Worm (Caenorhabditis elegans): ENCODE measurements around the gene Y53F4B.18.
"Not testable (repeated sequence)": the region's sequence is repeated elsewhere in the genome, so short reads cannot be mapped to it uniquely, and the experiment has no call there.

The Y53F4B.18 gene

ce11 chrII:15042783-15043182, 28.7 kb downstream of the Y53F4B.18 start:
- TF ChIP-seq isw-1 (GFP tag; IDR thresholded peaks at IDR 0.05) (peak; percentile 30; the same call in 1 of the 2 replicates), lin-14 (GFP tag; optimal IDR thresholded peaks at IDR 0.05) (peak; percentile 42), nhr-19 (GFP tag; conservative IDR thresholded peaks at IDR 0.05) (peak; percentile 49), nhr-47 (tag; optimal IDR thresholded peaks at IDR 0.05) (peak; percentile 43), unc-86 (tag; optimal IDR thresholded peaks at IDR 0.05) (peak; percentile 17), fkh-8 (tag; optimal IDR thresholded peaks at IDR 0.05) (peak; percentile 10), efl-1 (optimal IDR thresholded peaks at IDR 0.05) (peak in 1 of 2 experiments; percentile 20), ama-1 (optimal IDR thresholded peaks at IDR 0.05) (peak; percentile 40), ceh-88 (GFP tag; IDR thresholded peaks at IDR 0.05) (peak; percentile 15; the same call in 1 of the 2 replicates), snu-23 (GFP tag; optimal IDR thresholded peaks at IDR 0.05) (peak; percentile 6), nhr-71 (tag; optimal IDR thresholded peaks at IDR 0.05) (peak; percentile 42)
- not testable (repeated sequence) for TF ChIP-seq efl-1 (GFP tag; optimal IDR thresholded peaks at IDR 0.05 in 1 of 2)

- no peak for TF ChIP-seq hpl-2 (GFP tag; optimal IDR thresholded peaks at IDR 0.05)
- TF ChIP-seq nhr-85 (tag) = peak; percentile 59
Observed at ce11 chrII:15042310-15042709, 29.2 kb downstream of the Y53F4B.18 start.

ce11 chrII:15039104-15039503, 32.4 kb downstream of the Y53F4B.18 start, which contains the start of gene trip-4:
trip-4 (plus strand) TSS chrII:15039404.
- TF ChIP-seq F16B12.6 (tag; optimal IDR thresholded peaks at IDR 0.05) (no peak), efl-1 (optimal IDR thresholded peaks at IDR 0.05) (no peak), efl-1 (GFP tag; optimal IDR thresholded peaks at IDR 0.05 in 1 of 2) (peak in 1 of 2 experiments; percentile 36)

ce11 chrII:15037782-15038181, 33.7 kb downstream of the Y53F4B.18 start, which contains the start of gene Y53F4B.14:
Y53F4B.14 (plus strand) TSS chrII:15037991.
- TF ChIP-seq fkh-8 (tag; optimal IDR thresholded peaks at IDR 0.05) (no peak), lsy-2 (tag; optimal IDR thresholded peaks at IDR 0.05) (peak in 1 of 2 experiments; percentile 7), skn-1 (tag; optimal IDR thresholded peaks at IDR 0.05) (peak; percentile 11)

ce11 chrII:15026389-15026788, 45.1 kb downstream of the Y53F4B.18 start:
- no peak for TF ChIP-seq ceh-63 (GFP tag; optimal IDR thresholded peaks at IDR 0.05)
- no peak for TF ChIP-seq nhr-11 (tag; optimal IDR thresholded peaks at IDR 0.05)
- TF ChIP-seq unc-86 (tag; optimal IDR thresholded peaks at IDR 0.05) = no peak
- TF ChIP-seq nhr-12 (tag; optimal IDR thresholded peaks at IDR 0.05) = no peak
- TF ChIP-seq unc-130 (tag; optimal IDR thresholded peaks at IDR 0.05) = no peak
- TF ChIP-seq xbp-1 (tag; optimal IDR thresholded peaks at IDR 0.05) = no peak
- TF ChIP-seq swsn-7 (tag; optimal IDR thresholded peaks at IDR 0.05) = no peak

ce11 chrII:15025599-15026164, 45.8 kb downstream of the Y53F4B.18 start, which contains the start of gene cmtr-1:
cmtr-1 (plus strand) TSS chrII:15026114.
- peak; percentile 70 for TF ChIP-seq F16B12.6 (tag; optimal IDR thresholded peaks at IDR 0.05)
- peak; percentile 89 for TF ChIP-seq ceh-63 (GFP tag; optimal IDR thresholded peaks at IDR 0.05)
- peak; percentile 92 to 96 for TF ChIP-seq lsy-2 (tag; optimal IDR thresholded peaks at IDR 0.05)
- peak; percentile 96 for TF ChIP-seq lin-13 (GFP tag; optimal IDR thresholded peaks at IDR 0.05)
- no peak for TF ChIP-seq nhr-76 (tag; optimal IDR thresholded peaks at IDR 0.05)
- TF ChIP-seq pqm-1 (tag; optimal IDR thresholded peaks at IDR 0.05) = no peak
- peak; percentile 96 for TF ChIP-seq C16A3.4 (tag; optimal IDR thresholded peaks at IDR 0.05)
- peak; percentile 48 for TF ChIP-seq nhr-12 (tag; optimal IDR thresholded peaks at IDR 0.05)
- peak; percentile 99 for TF ChIP-seq nhr-47 (tag; optimal IDR thresholded peaks at IDR 0.05)
- peak; percentile 98 for TF ChIP-seq unc-86 (tag; optimal IDR thresholded peaks at IDR 0.05)
- TF ChIP-seq pax-3 (tag; optimal IDR thresholded peaks at IDR 0.05) = peak; percentile 94
- TF ChIP-seq mab-9 (GFP tag; IDR thresholded peaks at IDR 0.05) = peak; percentile 97
- TF ChIP-seq ztf-4 (tag; optimal IDR thresholded peaks at IDR 0.05) = peak; percentile 97
- no peak for TF ChIP-seq alr-1 (tag; optimal IDR thresholded peaks at IDR 0.05; ENCODE audit: borderline replicate concordance)
- peak; percentile 100 for TF ChIP-seq snpc-4 (tag; optimal IDR thresholded peaks at IDR 0.05)
- TF ChIP-seq skn-1 (tag; optimal IDR thresholded peaks at IDR 0.05) = peak; percentile 85
- TF ChIP-seq hlh-4 (tag; optimal IDR thresholded peaks at IDR 0.05) = peak; percentile 27
- TF ChIP-seq pag-3 (tag; optimal IDR thresholded peaks at IDR 0.05; ENCODE audit: borderline replicate concordance, insufficient read depth) = no peak
- peak; percentile 92 for TF ChIP-seq sox-4 (tag; optimal IDR thresholded peaks at IDR 0.05)
- peak; percentile 97 for TF ChIP-seq rnt-1 (tag; optimal IDR thresholded peaks at IDR 0.05)
- peak; percentile 99 for TF ChIP-seq nhr-71 (tag; optimal IDR thresholded peaks at IDR 0.05)
- TF ChIP-seq nhr-11 (tag; optimal IDR thresholded peaks at IDR 0.05) = peak; percentile 76
- TF ChIP-seq tbx-2 (tag; optimal IDR thresholded peaks at IDR 0.05) = peak; percentile 98
- TF ChIP-seq elt-3 (tag; optimal IDR thresholded peaks at IDR 0.05) = peak; percentile 13 to 94 (median 72)
- peak; percentile 91 for TF ChIP-seq lin-15B (tag; optimal IDR thresholded peaks at IDR 0.05)
- TF ChIP-seq C04F5.9 (tag; optimal IDR thresholded peaks at IDR 0.05) = peak; percentile 91
- TF ChIP-seq sup-37 (GFP tag; optimal IDR thresholded peaks at IDR 0.05) = peak; percentile 98
- peak; percentile 99 for TF ChIP-seq snu-23 (GFP tag; optimal IDR thresholded peaks at IDR 0.05)
